Fruit fly (Drosophila melanogaster): ENCODE results near the gene CG15877.

DNA sequence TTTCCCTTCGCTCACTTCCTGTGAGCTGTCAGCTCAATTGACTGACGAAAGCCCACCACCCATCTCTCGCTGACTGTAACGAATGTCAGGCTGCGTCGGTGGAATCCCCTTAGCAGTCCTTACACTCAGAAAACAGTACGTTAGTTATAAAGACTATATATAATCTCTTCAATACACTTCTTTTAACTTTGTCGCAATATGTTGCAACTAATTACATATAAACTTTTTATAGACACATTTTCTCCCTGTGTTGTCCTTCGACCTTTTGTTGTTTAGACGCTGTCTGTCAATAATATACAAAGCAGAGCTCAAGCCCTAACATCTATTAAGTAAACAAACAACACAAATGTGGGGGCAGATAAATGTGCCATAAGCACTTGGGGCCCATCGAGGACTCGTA lies 43.8 kb upstream of the CG15877 start:
- TF ChIP-seq ttk (optimal IDR thresholded peaks at IDR 0.05): no peak
- TF ChIP-seq h (optimal IDR thresholded peaks at IDR 0.05): no peak
